Fruit fly (Drosophila melanogaster): Measurements from ENCODE around the gene Ddrgk1.

Gene Ddrgk1

DNA sequence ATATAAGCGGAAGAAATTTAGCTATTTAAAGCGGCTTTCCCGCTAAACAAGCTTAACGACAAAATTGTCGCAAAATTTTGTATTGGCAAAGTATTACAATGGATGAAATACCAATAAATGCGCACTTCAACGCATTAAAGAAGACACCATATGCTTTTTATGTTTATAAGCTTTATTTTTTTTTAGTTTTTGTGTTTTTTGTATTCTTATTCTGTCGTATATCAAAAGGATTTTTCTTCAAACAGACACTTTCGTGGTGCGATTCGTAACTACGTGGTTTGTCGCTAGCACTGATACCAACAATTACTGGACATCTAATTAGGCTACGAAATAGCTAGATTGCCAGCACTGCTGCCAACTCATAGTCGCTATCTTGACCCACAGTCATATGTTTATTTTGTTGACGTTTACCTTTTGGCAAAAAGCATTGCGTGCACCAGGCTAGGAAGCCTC is at the start of gene Ddrgk1 (continued):
- TF ChIP-seq pzg (GFP tag; optimal IDR thresholded peaks at IDR 0.05) (peak; percentile 52), zen (tag; optimal IDR thresholded peaks at IDR 0.05) (peak; percentile 23), row (GFP tag; IDR thresholded peaks at IDR 0.05) (peak; percentile 88)

DNA sequence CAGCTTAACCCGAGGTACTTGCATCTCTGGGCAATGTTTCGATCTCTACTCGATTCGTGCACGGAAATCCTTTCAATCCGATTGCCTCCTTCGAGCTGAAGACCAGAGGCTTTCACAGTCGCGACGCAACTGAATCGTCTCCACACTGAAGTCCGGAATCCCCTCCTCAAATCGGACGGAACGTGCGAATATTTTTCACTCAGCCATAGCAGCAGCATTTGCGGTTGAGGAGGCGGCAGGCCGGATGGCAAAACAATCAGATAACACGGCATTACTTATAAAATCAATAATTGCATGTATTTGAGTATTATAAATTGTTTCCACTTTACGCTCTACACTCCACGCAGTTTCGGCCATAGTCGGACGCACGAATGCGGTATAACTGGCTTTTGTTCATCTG is 46.8 kb upstream of the Ddrgk1 start, which contains the start of gene Snmp1:
TSS of gene Snmp1 (minus strand) at position 101 of the 400 bp plus-strand sequence.
- TF ChIP-seq CG8290 (GFP tag; optimal IDR thresholded peaks at IDR 0.05) (no peak), CG8290 (tag; optimal IDR thresholded peaks at IDR 0.05) (no peak), Med (GFP tag) (peak; percentile 18)

- TF ChIP-seq cwo (GFP tag; optimal IDR thresholded peaks at IDR 0.05) (peak; percentile 85), Sox102F (GFP tag; optimal IDR thresholded peaks at IDR 0.05) (no peak), HLH54F (GFP tag; optimal IDR thresholded peaks at IDR 0.05) (no peak), vvl (GFP tag; IDR thresholded peaks at IDR 0.05) (no peak), Blimp-1 (GFP tag; optimal IDR thresholded peaks at IDR 0.05) (peak; percentile 32), CG3726 (GFP tag; IDR thresholded peaks at IDR 0.05) (no peak), tna (GFP tag; IDR thresholded peaks at IDR 0.05; ENCODE audit: partially characterized antibody) (no peak), CG3995 (GFP tag; optimal IDR thresholded peaks at IDR 0.05) (no peak), CG34224 (GFP tag; IDR thresholded peaks at IDR 0.05; ENCODE audit: partially characterized antibody) (0 out of 3 replicates have a peak, but pooled peaks have one; percentile 13), Mes4 (GFP tag; optimal IDR thresholded peaks at IDR 0.05) (no peak), CG14441 (GFP tag; IDR thresholded peaks at IDR 0.05) (no peak), jigr1 (GFP tag; IDR thresholded peaks at IDR 0.05) (no peak), Doc2 (GFP tag; IDR thresholded peaks at IDR 0.05) (no peak), CG18599 (GFP tag; optimal IDR thresholded peaks at IDR 0.05) (no peak), shn (GFP tag; optimal IDR thresholded peaks at IDR 0.05) (no peak), Drgx (GFP tag; IDR thresholded peaks at IDR 0.05) (peak; percentile 47; the same call in 1 of the 2 replicates), Chrac-16 (GFP tag; optimal IDR thresholded peaks at IDR 0.05) (no peak), CG17612 (GFP tag; IDR thresholded peaks at IDR 0.05) (no peak), ken (GFP tag; IDR thresholded peaks at IDR 0.05) (no peak), otp (GFP tag; IDR thresholded peaks at IDR 0.05) (no peak), CG14014 (GFP tag; IDR thresholded peaks at IDR 0.05) (0 out of 2 replicates have a peak, but pooled peaks have one; percentile 6), chinmo (GFP tag; IDR thresholded peaks at IDR 0.05; ENCODE audit: partially characterized antibody) (peak; percentile 86; the same call in 3 of the 4 replicates), CG9932 (GFP tag; IDR thresholded peaks at IDR 0.05) (0 out of 2 replicates have a peak, but pooled peaks have one; percentile 12), her (GFP tag; optimal IDR thresholded peaks at IDR 0.05) (no peak), dmrt11E (tag; optimal IDR thresholded peaks at IDR 0.05) (no peak), lmd (GFP tag; IDR thresholded peaks at IDR 0.05) (no peak), CG12391 (tag; optimal IDR thresholded peaks at IDR 0.05) (no peak), z (GFP tag; IDR thresholded peaks at IDR 0.05) (0 out of 3 replicates have a peak, but pooled peaks have one; percentile 43), pb (GFP tag; optimal IDR thresholded peaks at IDR 0.05) (no peak), CG7963 (GFP tag; IDR thresholded peaks at IDR 0.05; ENCODE audit: partially characterized antibody) (no peak), CG12299 (tag; optimal IDR thresholded peaks at IDR 0.05) (no peak), E2f1 (GFP tag; IDR thresholded peaks at IDR 0.05) (no peak), CoRest (tag; optimal IDR thresholded peaks at IDR 0.05) (no peak), crp (GFP tag; optimal IDR thresholded peaks at IDR 0.05) (no peak), gsb-n (tag; optimal IDR thresholded peaks at IDR 0.05) (no peak), CG17829 (tag; optimal IDR thresholded peaks at IDR 0.05) (no peak), CG5245 (GFP tag; optimal IDR thresholded peaks at IDR 0.05) (no peak), CG16863 (GFP tag; optimal IDR thresholded peaks at IDR 0.05) (no peak), CTCF (GFP tag; optimal IDR thresholded peaks at IDR 0.05) (no peak), CG34422 (GFP tag; IDR thresholded peaks at IDR 0.05) (no peak), cas (GFP tag; IDR thresholded peaks at IDR 0.05) (no peak)
Measured at dm6 chr3R:21169525-21170149, 45.2 kb upstream of the Ddrgk1 start.
